Worm (Caenorhabditis elegans) whole organism, late embryonic: Measurements from ENCODE around the gene pcp-1.

Experiments used
- ceh-22 ChIP-seq: sonication (generic microtip); optimal IDR thresholded peaks from 2 replicates; lab custom pipeline; 2017; ENCODE audit warnings: missing biosample characterization, missing genetic modification characterization
- ets-4 ChIP-seq: sonication (generic microtip); optimal IDR thresholded peaks from 2 replicates; lab custom pipeline; 2016; ENCODE audit warnings: missing genetic modification characterization, missing compliant biosample characterization
- fkh-10 ChIP-seq: fragments of 150-350 bp; optimal IDR thresholded peaks from 2 replicates; lab custom pipeline; 2014; ENCODE audit warnings: missing biosample characterization, missing genetic modification reagents, missing genetic modification characterization
- hlh-6 ChIP-seq: sonication (generic microtip); optimal IDR thresholded peaks from 2 replicates; lab custom pipeline; 2016; ENCODE audit warnings: missing genotype, missing genetic modification characterization, missing compliant biosample characterization
- pqm-1 ChIP-seq: sonication (generic microtip); optimal IDR thresholded peaks from 2 replicates; lab custom pipeline; 2016; ENCODE audit warnings: missing genetic modification characterization, missing compliant biosample characterization
- syd-9 ChIP-seq: sonication (generic microtip); optimal IDR thresholded peaks from 2 replicates; lab custom pipeline; 2016; ENCODE audit warnings: mild to moderate bottlenecking, missing genetic modification characterization, moderate library complexity, missing compliant biosample characterization

- TF ChIP-seq syd-9 (tag; lab: Kevin White, UChicago) (no peak), fkh-10 (no peak), ets-4 (tag; lab: Kevin White, UChicago) (no peak), hlh-6 (no peak), pqm-1 (tag; lab: Kevin White, UChicago) (no peak), ceh-22 (tag; lab: Kevin White, UChicago) (no peak)
Measured at ce11 chrIII:7780566-7781238, 22.0 kb downstream of the pcp-1 start.
